Fruit fly (Drosophila melanogaster): Measurements from ENCODE around the gene CG43390.
A peak's percentile ranks its signal among the peaks of the same experiment; 100 is the strongest.

Gene CG43390

dm6 chr3L:11627819-11628483 lies 48.2 kb upstream of the CG43390 start, which contains the start of gene Apt1 (continued):
- TF ChIP-seq fru (optimal IDR thresholded peaks at IDR 0.05) (no peak), NK7.1 (GFP tag; optimal IDR thresholded peaks at IDR 0.05) (no peak), ind (GFP tag; optimal IDR thresholded peaks at IDR 0.05) (no peak), emc (GFP tag; optimal IDR thresholded peaks at IDR 0.05) (no peak), CG13424 (tag; optimal IDR thresholded peaks at IDR 0.05) (no peak), slou (GFP tag; optimal IDR thresholded peaks at IDR 0.05) (no peak), sna (GFP tag; IDR thresholded peaks at IDR 0.05; ENCODE audit: partially characterized antibody) (peak; percentile 94), luna (GFP tag; optimal IDR thresholded peaks at IDR 0.05) (no peak), cad (GFP tag; optimal IDR thresholded peaks at IDR 0.05) (no peak), ranshi (GFP tag; IDR thresholded peaks at IDR 0.05) (no peak), Usf (GFP tag; optimal IDR thresholded peaks at IDR 0.05) (no peak), unpg (GFP tag; optimal IDR thresholded peaks at IDR 0.05) (no peak), vfl (GFP tag; optimal IDR thresholded peaks at IDR 0.05) (no peak), mirr (GFP tag; optimal IDR thresholded peaks at IDR 0.05) (no peak), bowl (GFP tag; IDR thresholded peaks at IDR 0.05) (no peak), Hmx (GFP tag; optimal IDR thresholded peaks at IDR 0.05) (no peak), chn (GFP tag; optimal IDR thresholded peaks at IDR 0.05) (no peak), CG10959 (GFP tag; IDR thresholded peaks at IDR 0.05) (no peak), CG12659 (GFP tag; optimal IDR thresholded peaks at IDR 0.05) (peak; percentile 39), kni (GFP tag; optimal IDR thresholded peaks at IDR 0.05) (no peak), NC2β (GFP tag; optimal IDR thresholded peaks at IDR 0.05) (no peak), Atf3 (GFP tag; optimal IDR thresholded peaks at IDR 0.05) (no peak), cato (GFP tag; optimal IDR thresholded peaks at IDR 0.05; ENCODE audit: borderline replicate concordance) (no peak), dmrt11E (tag; optimal IDR thresholded peaks at IDR 0.05) (no peak), CTCF (GFP tag; optimal IDR thresholded peaks at IDR 0.05) (no peak), Scr (GFP tag; IDR thresholded peaks at IDR 0.05; ENCODE audit: partially characterized antibody) (peak; percentile 95), hbn (GFP tag; IDR thresholded peaks at IDR 0.05; ENCODE audit: partially characterized antibody) (peak; percentile 86), nerfin-1 (tag; optimal IDR thresholded peaks at IDR 0.05) (no peak), CG10274 (GFP tag; optimal IDR thresholded peaks at IDR 0.05) (no peak), CG18764 (GFP tag; optimal IDR thresholded peaks at IDR 0.05) (no peak), CG9437 (GFP tag; optimal IDR thresholded peaks at IDR 0.05) (no peak), crc (GFP tag; optimal IDR thresholded peaks at IDR 0.05) (no peak), ftz-f1 (GFP tag; optimal IDR thresholded peaks at IDR 0.05) (peak; percentile 39), Antp (GFP tag; optimal IDR thresholded peaks at IDR 0.05) (no peak), Bdp1 (GFP tag; optimal IDR thresholded peaks at IDR 0.05) (no peak), amos (GFP tag; IDR thresholded peaks at IDR 0.05; ENCODE audit: partially characterized antibody) (peak; percentile 98), Sin3A (optimal IDR thresholded peaks at IDR 0.05) (no peak), CG6254 (GFP tag; optimal IDR thresholded peaks at IDR 0.05) (no peak), CG12155 (GFP tag; optimal IDR thresholded peaks at IDR 0.05) (no peak), kay (GFP tag; optimal IDR thresholded peaks at IDR 0.05) (no peak), bigmax (GFP tag; optimal IDR thresholded peaks at IDR 0.05) (no peak), stwl (tag; optimal IDR thresholded peaks at IDR 0.05) (peak; percentile 88), jumu (GFP tag; optimal IDR thresholded peaks at IDR 0.05) (no peak), CG14965 (GFP tag; optimal IDR thresholded peaks at IDR 0.05; ENCODE audit: borderline replicate concordance) (no peak), row (GFP tag; IDR thresholded peaks at IDR 0.05) (peak; percentile 60), zen2 (GFP tag; IDR thresholded peaks at IDR 0.05; ENCODE audit: partially characterized antibody) (peak; percentile 93), NfI (GFP tag; optimal IDR thresholded peaks at IDR 0.05) (no peak), dysf (GFP tag; IDR thresholded peaks at IDR 0.05) (no peak), CG8765 (GFP tag; IDR thresholded peaks at IDR 0.05) (no peak), CG4707 (GFP tag; optimal IDR thresholded peaks at IDR 0.05) (no peak), CG15601 (tag; optimal IDR thresholded peaks at IDR 0.05) (no peak), CG13894 (tag; optimal IDR thresholded peaks at IDR 0.05) (no peak)
